Worm (Caenorhabditis elegans): Measurements from ENCODE around the gene idpp-15.

- no peak for TF ChIP-seq lin-15B (tag; optimal IDR thresholded peaks at IDR 0.05)
- TF ChIP-seq ztf-11 (tag; optimal IDR thresholded peaks at IDR 0.05) = no peak
- TF ChIP-seq skn-1 (tag; optimal IDR thresholded peaks at IDR 0.05) = no peak
Measured at ce11 chrIII:8509218-8509617, 15.7 kb upstream of the idpp-15 start.

Data from whole organism, L3 larva.